Worm (Caenorhabditis elegans) whole organism, L2 larva: ENCODE measurements around the gene C04F5.9.

Experiments used
- F13H6.1 ChIP-seq: sonication (generic microtip); optimal IDR thresholded peaks from 2 replicates; lab custom pipeline; 2016; ENCODE audit warnings: missing genetic modification characterization, missing compliant biosample characterization
- ZK546.5 ChIP-seq: sonication (generic microtip); optimal IDR thresholded peaks from 2 replicates; lab custom pipeline; 2017; ENCODE audit warnings: missing biosample characterization, missing genetic modification characterization
- alr-1 ChIP-seq: fragments of 150-350 bp; optimal IDR thresholded peaks from 2 replicates; lab custom pipeline; 2014; ENCODE audit warnings: missing biosample characterization, missing genetic modification characterization
- mdl-1 ChIP-seq, 2 experiments: fragments of 150-350 bp in 1 of 2; sonication (generic microtip) in 1 of 2; optimal IDR thresholded peaks; 2 replicates each; lab custom pipeline; 2017; ENCODE audit warnings: missing biosample characterization in 2 of 2, missing genetic modification characterization in 2 of 2
- nhr-12 ChIP-seq: fragments of 150-350 bp; optimal IDR thresholded peaks from 2 replicates; lab custom pipeline; 2014; ENCODE audit warnings: missing biosample characterization, missing genetic modification characterization
- nhr-237 ChIP-seq: fragments of 150-350 bp; optimal IDR thresholded peaks from 2 replicates; lab custom pipeline; 2014; ENCODE audit warnings: missing biosample characterization, missing genetic modification characterization
- snpc-4 ChIP-seq: fragments of 150-350 bp; optimal IDR thresholded peaks from 2 replicates; lab custom pipeline; 2014; ENCODE audit warnings: missing biosample characterization, missing genetic modification characterization
- unc-55 ChIP-seq: fragments of 150-350 bp; sonication (generic microtip); optimal IDR thresholded peaks from 3 replicates; lab custom pipeline; 2014; ENCODE audit warnings: missing biosample characterization, missing genetic modification reagents, missing genetic modification characterization
- unc-62 ChIP-seq: fragments of 150-350 bp; optimal IDR thresholded peaks from 2 replicates; lab custom pipeline; 2014; ENCODE audit warnings: missing biosample characterization, missing genetic modification reagents, missing genetic modification characterization
- zag-1 ChIP-seq: fragments of 150-350 bp; optimal IDR thresholded peaks from 2 replicates; lab custom pipeline; 2014; ENCODE audit warnings: missing biosample characterization, missing genetic modification characterization
- ztf-11 ChIP-seq: sonication (generic microtip); optimal IDR thresholded peaks from 2 replicates; lab custom pipeline; 2017; ENCODE audit warnings: missing biosample characterization, missing genetic modification characterization

DNA sequence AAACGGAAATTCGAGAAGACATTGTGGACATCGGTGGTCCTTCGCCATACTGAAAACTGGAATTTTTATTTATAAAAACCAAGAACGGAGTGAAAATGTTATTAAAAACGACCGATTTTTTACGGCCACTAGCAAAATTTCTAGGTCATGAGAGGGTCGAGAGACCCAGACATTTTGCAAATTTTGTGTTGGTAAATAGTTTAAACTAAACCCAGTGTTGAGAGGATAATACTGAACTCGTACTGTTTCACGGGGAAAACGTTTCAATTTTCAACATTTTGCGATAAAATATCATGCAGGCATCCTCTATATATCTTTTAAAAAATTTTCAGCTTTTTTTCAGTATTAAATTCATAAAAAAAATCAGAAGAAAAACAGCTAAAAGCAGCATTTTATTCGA, at the start of gene C04F5.9:
- TF ChIP-seq unc-55 (GFP tag; lab: Kevin White, UChicago) (no peak), nhr-12 (tag; lab: Kevin White, UChicago) (no peak), snpc-4 (tag; lab: Kevin White, UChicago) (no peak), F13H6.1 (tag; lab: Kevin White, UChicago) (no peak), ztf-11 (no peak), ZK546.5 (tag; lab: Kevin White, UChicago) (no peak), zag-1 (tag; lab: Kevin White, UChicago) (no peak), unc-62 (no peak), mdl-1 (tag; optimal IDR thresholded peaks at IDR 0.05; lab: Kevin White, UChicago) (no peak), nhr-237 (tag; lab: Kevin White, UChicago) (no peak), alr-1 (tag; lab: Kevin White, UChicago) (no peak)
